Fruit fly (Drosophila melanogaster): Measurements from ENCODE around the gene betaTub85D.
A peak's percentile ranks its signal among the peaks of the same experiment; 100 is the strongest.

betaTub85D gene

dm6 chr3R:9399951-9400392, 10.1 kb downstream of the betaTub85D start, which contains the start of gene CG34117 (continued):
- peak; percentile 85 for TF ChIP-seq PHDP (tag; optimal IDR thresholded peaks at IDR 0.05)
- TF ChIP-seq hth (optimal IDR thresholded peaks at IDR 0.05), result no peak
- peak; percentile 67 for TF ChIP-seq CG1024 (GFP tag; IDR thresholded peaks at IDR 0.05)
- peak; percentile 16; the same call in 1 of the 3 replicates for TF ChIP-seq CG2199 (GFP tag; IDR thresholded peaks at IDR 0.05)
- peak; percentile 78 for TF ChIP-seq NfI (GFP tag; optimal IDR thresholded peaks at IDR 0.05)
- TF ChIP-seq esg (GFP tag; conservative IDR thresholded peaks at IDR 0.05), result peak; percentile 72
- TF ChIP-seq Ets65A (GFP tag), result no peak
- peak; percentile 62 for TF ChIP-seq H2.0 (GFP tag; IDR thresholded peaks at IDR 0.05)
- TF ChIP-seq CG33557 (GFP tag; optimal IDR thresholded peaks at IDR 0.05), result peak; percentile 61
- TF ChIP-seq odd (GFP tag; optimal IDR thresholded peaks at IDR 0.05), result peak; percentile 65
- peak; percentile 48 for TF ChIP-seq D19B (GFP tag; optimal IDR thresholded peaks at IDR 0.05)
- 0 out of 2 replicates have a peak, but pooled peaks have one; percentile 6 for TF ChIP-seq CG4404 (GFP tag; IDR thresholded peaks at IDR 0.05)
- TF ChIP-seq Pdp1 (GFP tag; optimal IDR thresholded peaks at IDR 0.05), result peak; percentile 57 to 93
- TF ChIP-seq NK7.1 (GFP tag; optimal IDR thresholded peaks at IDR 0.05), result no peak
- peak; percentile 82 for TF ChIP-seq Hmr (GFP tag; optimal IDR thresholded peaks at IDR 0.05)
- peak in 1 of 2 experiments; percentile 17 for TF ChIP-seq Hr78 (GFP tag; optimal IDR thresholded peaks at IDR 0.05)
- peak; percentile 41 for TF ChIP-seq Ets97D (GFP tag; optimal IDR thresholded peaks at IDR 0.05)
- TF ChIP-seq sob (GFP tag; IDR thresholded peaks at IDR 0.05), result peak; percentile 87
- peak; percentile 61 for TF ChIP-seq MESR4 (GFP tag; optimal IDR thresholded peaks at IDR 0.05)
- peak; percentile 75 for TF ChIP-seq phol (tag; optimal IDR thresholded peaks at IDR 0.05)
- TF ChIP-seq Doc3 (GFP tag; IDR thresholded peaks at IDR 0.05; ENCODE audit: partially characterized antibody), result no peak
- TF ChIP-seq Mrtf (GFP tag; IDR thresholded peaks at IDR 0.05), result peak; percentile 36; the same call in 2 of the 3 replicates
- TF ChIP-seq aop (GFP tag; IDR thresholded peaks at IDR 0.05), result no peak
- TF ChIP-seq CG6654 (GFP tag; optimal IDR thresholded peaks at IDR 0.05), result no peak
- TF ChIP-seq CG12942 (GFP tag; optimal IDR thresholded peaks at IDR 0.05), result peak; percentile 76
- peak; percentile 54 for TF ChIP-seq E2f2 (GFP tag; IDR thresholded peaks at IDR 0.05)
- no peak for TF ChIP-seq CG34224 (GFP tag; IDR thresholded peaks at IDR 0.05; ENCODE audit: partially characterized antibody)
- TF ChIP-seq CG14710 (tag; optimal IDR thresholded peaks at IDR 0.05), result peak; percentile 81
- peak; percentile 79 for TF ChIP-seq CG31441 (GFP tag; IDR thresholded peaks at IDR 0.05)
- peak; percentile 79; the same call in 2 of the 3 replicates for TF ChIP-seq B-H1 (GFP tag; IDR thresholded peaks at IDR 0.05)
- no peak for TF ChIP-seq nerfin-2 (GFP tag; IDR thresholded peaks at IDR 0.05; ENCODE audit: partially characterized antibody)
- peak; percentile 83 for TF ChIP-seq sug (tag; optimal IDR thresholded peaks at IDR 0.05)
- no peak for TF ChIP-seq pb (GFP tag; optimal IDR thresholded peaks at IDR 0.05)
- peak in 1 of 2 experiments; percentile 61 for TF ChIP-seq tll (GFP tag; optimal IDR thresholded peaks at IDR 0.05)
- TF ChIP-seq bbx (GFP tag; IDR thresholded peaks at IDR 0.05; ENCODE audit: partially characterized antibody), result no peak
- peak; percentile 39 for TF ChIP-seq Asciz (GFP tag; optimal IDR thresholded peaks at IDR 0.05)
- TF ChIP-seq lbe (GFP tag; optimal IDR thresholded peaks at IDR 0.05), result peak; percentile 70
- TF ChIP-seq HmgZ (tag; optimal IDR thresholded peaks at IDR 0.05), result peak; percentile 85
- TF ChIP-seq tup (GFP tag; optimal IDR thresholded peaks at IDR 0.05), result peak; percentile 4
- no peak for TF ChIP-seq HLHmδ (GFP tag; optimal IDR thresholded peaks at IDR 0.05)
- TF ChIP-seq slbo (GFP tag; IDR thresholded peaks at IDR 0.05), result peak; percentile 92
- peak; percentile 76 for TF ChIP-seq lmd (GFP tag; IDR thresholded peaks at IDR 0.05)
- peak; percentile 71; the same call in 2 of the 3 replicates for TF ChIP-seq gce (GFP tag; IDR thresholded peaks at IDR 0.05)
- no peak for TF ChIP-seq CG1832 (GFP tag; optimal IDR thresholded peaks at IDR 0.05)
- peak; percentile 45 for TF ChIP-seq Antp (GFP tag; optimal IDR thresholded peaks at IDR 0.05)
- TF ChIP-seq CG32767 (GFP tag; IDR thresholded peaks at IDR 0.05), result peak; percentile 67; the same call in 1 of the 2 replicates
- TF ChIP-seq psq (GFP tag; optimal IDR thresholded peaks at IDR 0.05), result peak; percentile 53
- peak; percentile 73 for TF ChIP-seq scrt (GFP tag; optimal IDR thresholded peaks at IDR 0.05)
- TF ChIP-seq CG10654 (GFP tag; optimal IDR thresholded peaks at IDR 0.05), result peak; percentile 76
- peak; percentile 79 for TF ChIP-seq nmo (GFP tag; optimal IDR thresholded peaks at IDR 0.05)

Measured in whole organism, embryonic.